Worm (Caenorhabditis elegans) whole organism, mixed stage, embryonic: ENCODE data around the gene C18G1.1.
A peak's percentile ranks its signal among the peaks of the same experiment; 100 is the strongest.

Experiments used
- M03D4.4 ChIP-seq: sonication (generic microtip); optimal IDR thresholded peaks from 2 replicates; lab custom pipeline; 2017; ENCODE audit warnings: mild to moderate bottlenecking, missing genetic modification characterization, missing compliant biosample characterization
- bed-3 ChIP-seq: fragments of 200-800 bp; sonication (Bioruptor generic); optimal IDR thresholded peaks from 3 replicates; lab custom pipeline; 2018; ENCODE audit warnings: mild to moderate bottlenecking, missing genetic modification characterization, moderate library complexity, missing compliant biosample characterization
- blmp-1 ChIP-seq: fragments of 150-350 bp; optimal IDR thresholded peaks from 2 replicates; lab custom pipeline; 2014; ENCODE audit warnings: missing biosample characterization, missing genetic modification characterization
- ceh-39 ChIP-seq: fragments of 150-350 bp; optimal IDR thresholded peaks from 2 replicates; lab custom pipeline; 2014; ENCODE audit warnings: missing biosample characterization, missing genetic modification characterization
- ceh-43 ChIP-seq: fragments of 200-800 bp; sonication (Bioruptor generic); optimal IDR thresholded peaks from 2 replicates; lab custom pipeline; 2018; ENCODE audit warnings: mild to moderate bottlenecking, missing genetic modification characterization, moderate library complexity, missing compliant biosample characterization
- ceh-83 ChIP-seq: fragments of 200-800 bp; sonication (Bioruptor generic); optimal IDR thresholded peaks from 2 replicates; lab custom pipeline; 2018; ENCODE audit warnings: mild to moderate bottlenecking, missing genetic modification characterization, missing compliant biosample characterization
- ces-1 ChIP-seq: fragments of 150-350 bp; optimal IDR thresholded peaks from 2 replicates; lab custom pipeline; 2014; ENCODE audit warnings: missing biosample characterization, missing genetic modification reagents, missing genetic modification characterization
- cnd-1 ChIP-seq: fragments of 200-800 bp; sonication (Bioruptor generic); optimal IDR thresholded peaks from 2 replicates; lab custom pipeline; 2018; ENCODE audit warnings: mild to moderate bottlenecking, missing genetic modification characterization, missing compliant biosample characterization
- drap-1 ChIP-seq: fragments of 200-800 bp; sonication (Bioruptor generic); optimal IDR thresholded peaks from 3 replicates; lab custom pipeline; 2018; ENCODE audit warnings: mild to moderate bottlenecking, missing genetic modification characterization, missing compliant biosample characterization
- elt-1 ChIP-seq: sonication (generic microtip); optimal IDR thresholded peaks from 2 replicates; lab custom pipeline; 2017; ENCODE audit warnings: missing genetic modification characterization, mild to moderate bottlenecking, missing compliant biosample characterization, antibody characterized with exemption, moderate library complexity, borderline replicate concordance; ENCODE audit not compliant: insufficient read depth
- elt-3 ChIP-seq: fragments of 150-350 bp; optimal IDR thresholded peaks from 2 replicates; lab custom pipeline; 2014; ENCODE audit warnings: missing biosample characterization, missing genetic modification characterization
- flh-1 ChIP-seq: fragments of 200-800 bp; sonication (Bioruptor generic); optimal IDR thresholded peaks from 2 replicates; lab custom pipeline; 2018; ENCODE audit warnings: mild to moderate bottlenecking, missing genetic modification characterization, moderate library complexity, missing compliant biosample characterization
- ham-2 ChIP-seq: fragments of 200-800 bp; sonication (Bioruptor generic); optimal IDR thresholded peaks from 2 replicates; lab custom pipeline; 2018; ENCODE audit warnings: mild to moderate bottlenecking, missing genetic modification characterization, missing compliant biosample characterization
- hlh-1 ChIP-seq: fragments of 150-350 bp; optimal IDR thresholded peaks from 2 replicates; lab custom pipeline; 2014; ENCODE audit warnings: missing biosample characterization, missing genetic modification reagents, missing genetic modification characterization
- lin-13 ChIP-seq: fragments of 150-350 bp; optimal IDR thresholded peaks from 2 replicates; lab custom pipeline; 2014; ENCODE audit warnings: missing biosample characterization, missing genetic modification characterization
- lin-32 ChIP-seq: fragments of 200-800 bp; sonication (Bioruptor generic); optimal IDR thresholded peaks from 2 replicates; lab custom pipeline; 2018; ENCODE audit warnings: mild to moderate bottlenecking, missing genetic modification characterization, missing compliant biosample characterization
- lsy-2 ChIP-seq: fragments of 150-350 bp; optimal IDR thresholded peaks from 2 replicates; lab custom pipeline; 2014; ENCODE audit warnings: missing biosample characterization, missing genetic modification characterization
- mab-5 ChIP-seq: fragments of 150-350 bp; optimal IDR thresholded peaks from 2 replicates; lab custom pipeline; 2014; ENCODE audit warnings: missing biosample characterization, missing genetic modification characterization
- mep-1 ChIP-seq: fragments of 150-350 bp; optimal IDR thresholded peaks from 2 replicates; lab custom pipeline; 2017; ENCODE audit warnings: missing biosample characterization, missing genetic modification reagents, missing genetic modification characterization, inconsistent platforms
- mls-2 ChIP-seq: sonication (generic microtip); optimal IDR thresholded peaks from 2 replicates; lab custom pipeline; 2016; ENCODE audit warnings: mild to moderate bottlenecking, missing genetic modification characterization, moderate library complexity, missing compliant biosample characterization
- nhr-12 ChIP-seq: fragments of 150-350 bp; optimal IDR thresholded peaks from 2 replicates; lab custom pipeline; 2014; ENCODE audit warnings: missing biosample characterization, missing genetic modification characterization
- nhr-2 ChIP-seq: fragments of 150-350 bp; optimal IDR thresholded peaks from 2 replicates; lab custom pipeline; 2014; ENCODE audit warnings: missing biosample characterization, missing genetic modification characterization
- nhr-237 ChIP-seq: fragments of 150-350 bp; optimal IDR thresholded peaks from 2 replicates; lab custom pipeline; 2014; ENCODE audit warnings: missing biosample characterization, missing genetic modification characterization
- nhr-28 ChIP-seq: fragments of 150-350 bp; optimal IDR thresholded peaks from 2 replicates; lab custom pipeline; 2014; ENCODE audit warnings: missing biosample characterization, missing genetic modification characterization
- nhr-76 ChIP-seq: sonication (generic microtip); optimal IDR thresholded peaks from 2 replicates; lab custom pipeline; 2017; ENCODE audit warnings: missing biosample characterization, missing genetic modification characterization
- pha-4 ChIP-seq: fragments of 150-350 bp; optimal IDR thresholded peaks from 2 replicates; lab custom pipeline; 2018; ENCODE audit warnings: missing biosample characterization, missing genetic modification reagents, missing genetic modification characterization
- sem-2 ChIP-seq: fragments of 200-800 bp; sonication (Bioruptor generic); optimal IDR thresholded peaks from 2 replicates; lab custom pipeline; 2018; ENCODE audit warnings: mild to moderate bottlenecking, missing genetic modification characterization, missing compliant biosample characterization
- snpc-4 ChIP-seq: fragments of 150-350 bp; optimal IDR thresholded peaks from 2 replicates; lab custom pipeline; 2014; ENCODE audit warnings: missing biosample characterization, missing genetic modification characterization
- sptf-1 ChIP-seq: sonication (generic microtip); optimal IDR thresholded peaks from 2 replicates; lab custom pipeline; 2017; ENCODE audit warnings: mild to moderate bottlenecking, missing genetic modification characterization, moderate library complexity, missing compliant biosample characterization
- tbx-8 ChIP-seq: fragments of 200-800 bp; sonication (Bioruptor generic); optimal IDR thresholded peaks from 2 replicates; lab custom pipeline; 2018; ENCODE audit warnings: mild to moderate bottlenecking, missing genetic modification characterization, moderate library complexity, missing compliant biosample characterization
- unc-120 ChIP-seq: sonication (generic microtip); optimal IDR thresholded peaks from 2 replicates; lab custom pipeline; 2017; ENCODE audit warnings: missing genetic modification characterization, missing compliant biosample characterization; ENCODE audit not compliant: poor library complexity, severe bottlenecking
- unc-39 ChIP-seq: fragments of 150-350 bp; optimal IDR thresholded peaks from 2 replicates; lab custom pipeline; 2014; ENCODE audit warnings: missing biosample characterization, missing genetic modification characterization
- unc-62 ChIP-seq: fragments of 150-350 bp; optimal IDR thresholded peaks from 2 replicates; lab custom pipeline; 2014; ENCODE audit warnings: missing biosample characterization, missing genetic modification reagents, missing genetic modification characterization
- zip-8 ChIP-seq: fragments of 150-350 bp; optimal IDR thresholded peaks from 2 replicates; lab custom pipeline; 2014; ENCODE audit warnings: missing biosample characterization, missing genetic modification characterization
- ztf-11 ChIP-seq: fragments of 150-350 bp; optimal IDR thresholded peaks from 2 replicates; lab custom pipeline; 2014; ENCODE audit warnings: missing biosample characterization, missing genetic modification characterization

C18G1.1 gene

ce11 chrV:4777388-4777986, at the start of gene C18G1.1:
C18G1.1 (plus strand) TSS chrV:4777960.
- TF ChIP-seq unc-120 (tag; lab: Kevin White, UChicago): peak; percentile 26
- TF ChIP-seq sem-2 (GFP tag; lab: Kevin White, UChicago): no peak
- TF ChIP-seq hlh-1 (tag; lab: Kevin White, UChicago): peak; percentile 89
- peak; percentile 99 for TF ChIP-seq unc-62 (GFP tag; lab: Kevin White, UChicago)
- TF ChIP-seq, all 35 proteins: peak for 3

DNA sequence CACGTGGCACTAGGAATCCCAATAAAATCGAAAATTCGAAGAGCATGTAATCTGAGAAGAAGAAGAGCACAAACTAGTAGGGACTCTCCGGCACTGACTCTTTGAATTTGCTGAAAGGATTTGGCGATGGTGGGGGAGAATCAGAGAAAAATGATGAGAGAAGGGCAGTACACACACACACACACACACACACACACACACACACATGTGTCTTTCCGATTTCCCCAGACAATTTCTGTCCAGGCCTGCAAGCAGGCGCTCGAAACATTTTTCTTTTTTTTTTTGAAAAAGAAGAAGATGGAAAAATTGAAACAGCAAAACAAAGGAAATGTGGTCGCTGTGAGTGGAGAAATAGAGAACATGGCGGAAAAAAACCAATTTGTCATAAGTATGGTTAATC, 47.7 kb upstream of the C18G1.1 start, which contains the start of gene tig-2:
Gene tig-2 (minus strand): TSS at position 87 of the 400 bp plus-strand sequence.
- peak; percentile 18 for TF ChIP-seq unc-120 (tag; lab: Kevin White, UChicago)
- TF ChIP-seq unc-62 (GFP tag; lab: Kevin White, UChicago): no peak
- TF ChIP-seq M03D4.4 (tag; lab: Kevin White, UChicago): peak; percentile 40
- TF ChIP-seq snpc-4 (tag; lab: Kevin White, UChicago): no peak
- no peak for TF ChIP-seq elt-3 (tag; lab: Kevin White, UChicago)

DNA sequence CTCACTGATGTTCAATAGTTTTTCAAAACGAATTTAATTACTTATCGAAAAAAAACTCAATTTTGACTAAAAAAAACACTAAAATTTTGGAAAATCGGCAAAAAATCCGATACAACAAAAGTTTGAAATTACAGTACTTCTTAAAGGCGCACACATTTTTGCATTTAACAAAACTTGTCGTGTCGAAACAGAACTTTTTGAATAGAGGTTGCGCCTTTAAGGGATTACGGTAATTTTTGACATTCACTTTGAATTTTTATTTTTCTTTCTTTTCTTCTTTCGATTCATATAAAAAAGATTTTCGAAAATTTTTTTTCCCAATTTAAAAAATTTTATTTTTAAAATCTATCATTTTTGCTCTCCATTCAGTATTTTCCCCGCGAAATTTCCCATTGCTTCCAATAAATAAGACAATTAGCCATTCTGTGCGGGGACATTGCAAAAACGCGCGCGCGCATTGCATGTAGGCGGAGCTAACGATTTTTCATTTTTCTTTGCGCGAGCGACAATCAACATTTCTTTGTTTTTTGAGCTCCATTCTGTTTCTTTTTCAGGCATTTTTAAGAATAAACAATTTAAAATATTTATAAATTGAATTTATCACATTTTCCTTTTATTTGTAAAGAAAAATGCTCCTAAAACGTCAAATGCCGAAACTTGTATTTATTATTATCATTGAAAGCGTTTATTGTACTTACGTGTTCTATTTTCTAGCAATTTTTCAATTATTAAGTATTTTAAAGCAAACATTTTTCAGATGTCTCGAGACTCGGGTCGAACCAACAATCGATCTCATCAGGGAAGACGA, 46.4 kb upstream of the C18G1.1 start, which contains the start of gene F39G3.3:
Gene F39G3.3 (plus strand): TSS at position 758 of the 808 bp plus-strand sequence.
- TF ChIP-seq lin-32 (GFP tag; lab: Kevin White, UChicago) (peak; percentile 58), nhr-28 (tag; lab: Kevin White, UChicago) (no peak), mls-2 (tag; lab: Kevin White, UChicago) (peak; percentile 93), unc-39 (peak; percentile 31), mab-5 (tag; lab: Kevin White, UChicago) (peak; percentile 82), nhr-12 (no peak), ham-2 (GFP tag; lab: Kevin White, UChicago) (peak; percentile 81), mep-1 (tag; lab: Kevin White, UChicago) (peak; percentile 85), ces-1 (peak; percentile 89), flh-1 (GFP tag; lab: Kevin White, UChicago) (peak; percentile 47), sem-2 (GFP tag; lab: Kevin White, UChicago) (peak; percentile 67), lin-13 (tag; lab: Kevin White, UChicago) (peak; percentile 68), unc-120 (tag; lab: Kevin White, UChicago) (peak; percentile 79), ceh-39 (tag; lab: Kevin White, UChicago) (peak; percentile 11), bed-3 (peak; percentile 77), cnd-1 (tag; lab: Kevin White, UChicago) (peak; percentile 80), snpc-4 (tag; lab: Kevin White, UChicago) (no peak), blmp-1 (tag; lab: Kevin White, UChicago) (peak; percentile 72), elt-3 (tag; lab: Kevin White, UChicago) (no peak), unc-62 (GFP tag; lab: Kevin White, UChicago) (peak; percentile 5), nhr-76 (peak; percentile 35), ztf-11 (tag; lab: Kevin White, UChicago) (peak; percentile 64), M03D4.4 (tag; lab: Kevin White, UChicago) (peak; percentile 92), nhr-2 (peak; percentile 65), zip-8 (no peak), pha-4 (peak; percentile 2), sptf-1 (tag; lab: Kevin White, UChicago) (peak; percentile 95), elt-1 (peak; percentile 39), lsy-2 (peak; percentile 65), ceh-83 (GFP tag; lab: Kevin White, UChicago) (peak; percentile 87), nhr-237 (tag; lab: Kevin White, UChicago) (no peak), hlh-1 (tag; lab: Kevin White, UChicago) (peak; percentile 87), drap-1 (GFP tag; lab: Kevin White, UChicago) (peak; percentile 81), tbx-8 (GFP tag; lab: Kevin White, UChicago) (peak; percentile 65), ceh-43 (GFP tag; lab: Kevin White, UChicago) (peak; percentile 95)
